Worm (Caenorhabditis elegans) whole organism, early embryonic: ENCODE measurements around the gene Y52E8A.1.

Experiments
- B0310.2 ChIP-seq: sonication (generic microtip); optimal IDR thresholded peaks from 2 replicates; lab custom pipeline; 2016; ENCODE audit warnings: mild to moderate bottlenecking, missing genetic modification characterization, missing compliant biosample characterization
- F13C5.2 ChIP-seq: sonication (generic microtip); optimal IDR thresholded peaks from 2 replicates; lab custom pipeline; 2017; ENCODE audit warnings: mild to moderate bottlenecking, missing genetic modification characterization, inconsistent platforms, missing compliant biosample characterization
- aly-1 ChIP-seq: sonication (generic microtip); optimal IDR thresholded peaks from 2 replicates; lab custom pipeline; 2016; ENCODE audit warnings: missing genetic modification characterization, missing compliant biosample characterization
- ama-1 ChIP-seq: fragments of 150-350 bp; optimal IDR thresholded peaks from 2 replicates; lab custom pipeline; 2014
- ceh-13 ChIP-seq: fragments of 200-800 bp; sonication (Bioruptor generic); optimal IDR thresholded peaks from 2 replicates; lab custom pipeline; 2018; ENCODE audit warnings: mild to moderate bottlenecking, missing genetic modification characterization, missing compliant biosample characterization
- ceh-36 ChIP-seq: sonication (generic microtip); optimal IDR thresholded peaks from 2 replicates; lab custom pipeline; 2016; ENCODE audit warnings: missing genetic modification characterization, inconsistent platforms, missing compliant biosample characterization
- ets-7 ChIP-seq: sonication (generic microtip); optimal IDR thresholded peaks from 2 replicates; lab custom pipeline; 2016; ENCODE audit warnings: missing genotype, missing genetic modification characterization, missing compliant biosample characterization
- flt-1 ChIP-seq: fragments of 200-800 bp; sonication (Bioruptor generic); IDR thresholded peaks from 2 replicates; pipeline ENCODE4 v1.3.6; 2022; ENCODE audit warnings: missing genetic modification characterization, missing compliant biosample characterization
- hmbx-1 ChIP-seq: sonication (generic microtip); optimal IDR thresholded peaks from 2 replicates; lab custom pipeline; 2016; ENCODE audit warnings: mild to moderate bottlenecking, missing genetic modification characterization, missing compliant biosample characterization
- hmg-4 ChIP-seq: fragments of 200-800 bp; sonication (Bioruptor generic); optimal IDR thresholded peaks from 2 replicates; lab custom pipeline; 2018; ENCODE audit warnings: mild to moderate bottlenecking, missing genetic modification characterization, missing compliant biosample characterization
- hnd-1 ChIP-seq: sonication (generic microtip); optimal IDR thresholded peaks from 2 replicates; lab custom pipeline; 2016; ENCODE audit warnings: missing genetic modification characterization, missing compliant biosample characterization
- pes-1 ChIP-seq: fragments of 200-800 bp; sonication (Bioruptor generic); IDR thresholded peaks from 2 replicates; pipeline ENCODE4 v1.3.6; 2022; ENCODE audit warnings: missing genetic modification reagents, missing genetic modification characterization, missing compliant biosample characterization
- scrt-1 ChIP-seq: fragments of 200-800 bp; sonication (Bioruptor generic); IDR thresholded peaks from 2 replicates; pipeline ENCODE4 v1.3.6; 2022; ENCODE audit warnings: missing genetic modification characterization, missing compliant biosample characterization
- sea-1 ChIP-seq: fragments of 200-800 bp; sonication (Bioruptor generic); conservative IDR thresholded peaks from 2 replicates; pipeline ENCODE4 v1.3.6; 2022; ENCODE audit warnings: missing genetic modification characterization, missing compliant biosample characterization
- tbx-11 ChIP-seq: fragments of 200-800 bp; sonication (Bioruptor generic); IDR thresholded peaks from 2 replicates; pipeline ENCODE4 v1.3.6; 2022; ENCODE audit warnings: missing genetic modification characterization, missing compliant biosample characterization
- tbx-37 ChIP-seq: fragments of 200-800 bp; sonication (Bioruptor generic); conservative IDR thresholded peaks from 2 replicates; pipeline ENCODE4 v1.3.6; 2022; ENCODE audit warnings: missing genetic modification reagents, missing genetic modification characterization, missing compliant biosample characterization
- tra-4 ChIP-seq: sonication (generic microtip); optimal IDR thresholded peaks from 2 replicates; lab custom pipeline; 2017; ENCODE audit warnings: missing genetic modification characterization, missing compliant biosample characterization

Y52E8A.1 gene

DNA sequence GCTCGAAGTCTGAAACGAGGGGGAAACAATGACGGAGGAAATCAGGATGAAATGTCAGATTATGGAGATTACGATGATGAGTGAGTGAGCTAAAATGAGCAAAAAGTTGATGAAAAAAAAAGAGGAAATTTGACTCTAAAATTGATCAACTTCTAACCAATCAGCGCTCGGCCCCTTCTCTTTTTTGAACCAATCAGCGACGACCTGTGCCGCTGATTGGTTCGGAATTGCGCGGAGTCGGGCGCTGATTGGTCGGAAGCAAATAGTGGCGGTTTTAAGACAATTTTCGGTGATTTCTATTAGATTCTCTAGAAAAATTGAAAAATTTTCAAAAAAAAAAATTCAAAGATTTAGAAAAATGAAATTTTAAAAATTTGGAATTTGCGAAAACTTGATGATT lies 15.9 kb downstream of the Y52E8A.1 start:
- TF ChIP-seq hmg-4 (GFP tag; lab: Kevin White, UChicago), result no peak
- no peak for TF ChIP-seq tbx-11 (GFP tag; lab: Robert Waterston, UW)
- TF ChIP-seq scrt-1 (GFP tag; lab: Robert Waterston, UW), result no peak
- no peak for TF ChIP-seq aly-1
- no peak for TF ChIP-seq sea-1 (GFP tag; lab: Robert Waterston, UW)
- TF ChIP-seq F13C5.2, result no peak
- TF ChIP-seq hnd-1 (tag; lab: Kevin White, UChicago), result no peak
- TF ChIP-seq tra-4 (tag; lab: Kevin White, UChicago), result no peak
- TF ChIP-seq pes-1, result no peak

DNA sequence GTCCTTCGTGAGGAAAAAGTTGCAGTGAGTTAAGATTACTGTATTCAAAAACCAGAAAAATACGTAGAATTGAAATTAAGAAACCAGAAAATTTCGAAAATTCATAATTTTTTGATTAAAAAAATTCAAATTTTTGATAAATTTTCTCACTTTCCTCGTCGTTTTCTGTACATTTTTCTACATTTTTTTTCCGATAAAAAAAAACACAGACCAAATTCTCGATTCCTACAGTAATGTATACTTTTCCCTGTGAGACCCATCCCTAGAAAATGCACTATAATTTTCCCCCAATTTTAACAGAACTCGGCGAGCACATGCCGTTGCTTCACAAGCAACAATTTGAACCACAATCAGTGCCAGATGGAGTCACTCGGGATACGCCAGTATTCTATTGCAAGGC lies 18.0 kb downstream of the Y52E8A.1 start, which contains the start of gene athp-2:
TSS of gene athp-2 (plus strand) at position 301 of the 400 bp plus-strand sequence.
- TF ChIP-seq B0310.2 (tag; lab: Kevin White, UChicago) (no peak), ceh-13 (no peak), tbx-37 (GFP tag; lab: Robert Waterston, UW) (no peak), ceh-36 (tag; lab: Kevin White, UChicago) (no peak), sea-1 (GFP tag; lab: Robert Waterston, UW) (no peak), hnd-1 (tag; lab: Kevin White, UChicago) (no peak), tbx-11 (GFP tag; lab: Robert Waterston, UW) (no peak), aly-1 (no peak), tra-4 (tag; lab: Kevin White, UChicago) (no peak), scrt-1 (GFP tag; lab: Robert Waterston, UW) (no peak), ets-7 (no peak), F13C5.2 (no peak), flt-1 (GFP tag; lab: Robert Waterston, UW) (no peak)

- TF ChIP-seq tbx-37 (GFP tag; lab: Robert Waterston, UW) (no peak), aly-1 (no peak), hnd-1 (tag; lab: Kevin White, UChicago) (no peak), pes-1 (no peak), B0310.2 (tag; lab: Kevin White, UChicago) (no peak), ama-1 (lab: Kevin White, UChicago) (no peak), tra-4 (tag; lab: Kevin White, UChicago) (no peak), ets-7 (no peak), hmg-4 (GFP tag; lab: Kevin White, UChicago) (no peak), scrt-1 (GFP tag; lab: Robert Waterston, UW) (no peak), hmbx-1 (tag; lab: Kevin White, UChicago) (no peak)
Measured at ce11 chrII:4341484-4341883, 19.6 kb downstream of the Y52E8A.1 start.

DNA sequence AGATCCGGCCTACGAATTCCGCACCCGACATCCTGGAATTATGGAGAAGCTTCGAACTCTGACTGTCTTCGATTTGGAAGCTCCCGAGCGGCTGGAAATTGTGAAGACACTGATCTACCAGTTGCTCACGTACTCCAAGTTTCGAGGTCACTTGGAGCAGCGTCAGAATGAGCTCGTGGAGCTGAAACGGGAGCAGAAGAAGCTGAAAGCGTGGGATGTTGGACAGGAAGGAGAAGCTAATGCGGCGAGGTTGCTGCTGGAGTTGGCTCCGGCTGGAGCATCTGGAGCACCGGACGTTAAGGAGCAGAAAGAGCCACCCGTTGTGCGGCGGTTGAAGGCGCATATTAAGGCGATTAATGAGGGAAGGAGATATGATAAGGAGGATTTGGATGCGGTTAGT lies 22.5 kb downstream of the Y52E8A.1 start:
- TF ChIP-seq tbx-37 (GFP tag; lab: Robert Waterston, UW) (no peak), tbx-11 (GFP tag; lab: Robert Waterston, UW) (no peak), tra-4 (tag; lab: Kevin White, UChicago) (no peak), flt-1 (GFP tag; lab: Robert Waterston, UW) (no peak), ama-1 (lab: Kevin White, UChicago) (no peak), F13C5.2 (no peak), hnd-1 (tag; lab: Kevin White, UChicago) (no peak), ceh-36 (tag; lab: Kevin White, UChicago) (no peak), sea-1 (GFP tag; lab: Robert Waterston, UW) (no peak), pes-1 (no peak), B0310.2 (tag; lab: Kevin White, UChicago) (no peak), ceh-13 (no peak), hmg-4 (GFP tag; lab: Kevin White, UChicago) (no peak), aly-1 (no peak), ets-7 (no peak), scrt-1 (GFP tag; lab: Robert Waterston, UW) (no peak), hmbx-1 (tag; lab: Kevin White, UChicago) (no peak)

DNA sequence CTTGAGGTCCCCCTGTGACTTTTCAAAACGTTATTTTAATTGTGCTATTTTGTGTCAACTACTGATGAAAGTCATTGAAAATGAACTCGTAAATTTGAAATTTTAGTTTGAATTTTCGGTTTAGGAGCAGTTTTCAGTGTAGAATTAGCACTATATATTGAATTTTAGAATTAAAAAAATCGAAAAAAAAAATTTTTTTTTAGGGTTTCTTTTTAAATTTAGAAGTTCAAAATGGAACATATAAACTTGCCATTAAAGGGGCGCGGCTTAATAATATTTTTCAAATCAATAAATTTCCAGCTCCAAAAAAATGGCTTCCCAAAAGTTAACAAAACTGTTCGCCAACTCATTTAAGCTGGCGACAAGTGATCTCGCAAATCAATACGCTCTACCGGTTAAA lies 29.0 kb downstream of the Y52E8A.1 start, which contains the start of gene H20J04.9:
TSS of gene H20J04.9 (plus strand) at position 301 of the 400 bp plus-strand sequence.
- TF ChIP-seq sea-1 (GFP tag; lab: Robert Waterston, UW) (no peak), ceh-36 (tag; lab: Kevin White, UChicago) (no peak), tbx-11 (GFP tag; lab: Robert Waterston, UW) (no peak), hnd-1 (tag; lab: Kevin White, UChicago) (no peak), tra-4 (tag; lab: Kevin White, UChicago) (no peak)

ce11 chrII:4355217-4355616 lies 33.4 kb downstream of the Y52E8A.1 start, which contains the start of the genes H20J04.7 and H20J04.1:
Gene H20J04.7 (minus strand): TSS chrII:4355317.
Gene H20J04.1 (plus strand): TSS chrII:4355613.
- TF ChIP-seq tbx-37 (GFP tag; lab: Robert Waterston, UW), result no peak
- TF ChIP-seq hnd-1 (tag; lab: Kevin White, UChicago), result no peak
- TF ChIP-seq sea-1 (GFP tag; lab: Robert Waterston, UW), result no peak
- no peak for TF ChIP-seq F13C5.2
- TF ChIP-seq ets-7, result no peak
- TF ChIP-seq B0310.2 (tag; lab: Kevin White, UChicago), result no peak
- no peak for TF ChIP-seq flt-1 (GFP tag; lab: Robert Waterston, UW)
- no peak for TF ChIP-seq hmbx-1 (tag; lab: Kevin White, UChicago)
- no peak for TF ChIP-seq aly-1
- TF ChIP-seq pes-1, result no peak
- no peak for TF ChIP-seq scrt-1 (GFP tag; lab: Robert Waterston, UW)
- TF ChIP-seq ceh-36 (tag; lab: Kevin White, UChicago), result no peak
- no peak for TF ChIP-seq hmg-4 (GFP tag; lab: Kevin White, UChicago)
- no peak for TF ChIP-seq ama-1 (lab: Kevin White, UChicago)
- TF ChIP-seq ceh-13, result no peak
- no peak for TF ChIP-seq tbx-11 (GFP tag; lab: Robert Waterston, UW)
- TF ChIP-seq tra-4 (tag; lab: Kevin White, UChicago), result no peak

ce11 chrII:4358765-4359164 lies 36.9 kb downstream of the Y52E8A.1 start, which contains the start of gene lat-2:
Gene lat-2 (plus strand): TSS chrII:4359065.
- no peak for TF ChIP-seq flt-1 (GFP tag; lab: Robert Waterston, UW)
- no peak for TF ChIP-seq aly-1
- no peak for TF ChIP-seq B0310.2 (tag; lab: Kevin White, UChicago)
- TF ChIP-seq sea-1 (GFP tag; lab: Robert Waterston, UW), result no peak
- no peak for TF ChIP-seq hmbx-1 (tag; lab: Kevin White, UChicago)
- no peak for TF ChIP-seq F13C5.2
- TF ChIP-seq tbx-11 (GFP tag; lab: Robert Waterston, UW), result no peak
- TF ChIP-seq ets-7, result no peak
- TF ChIP-seq ama-1 (lab: Kevin White, UChicago), result no peak
- TF ChIP-seq tra-4 (tag; lab: Kevin White, UChicago), result no peak
- no peak for TF ChIP-seq scrt-1 (GFP tag; lab: Robert Waterston, UW)
- TF ChIP-seq ceh-36 (tag; lab: Kevin White, UChicago), result no peak
- no peak for TF ChIP-seq tbx-37 (GFP tag; lab: Robert Waterston, UW)
- no peak for TF ChIP-seq hnd-1 (tag; lab: Kevin White, UChicago)
- TF ChIP-seq pes-1, result no peak
- no peak for TF ChIP-seq hmg-4 (GFP tag; lab: Kevin White, UChicago)
- no peak for TF ChIP-seq ceh-13
